Worm (Caenorhabditis elegans): ENCODE results near the gene pdhk-2.

DNA sequence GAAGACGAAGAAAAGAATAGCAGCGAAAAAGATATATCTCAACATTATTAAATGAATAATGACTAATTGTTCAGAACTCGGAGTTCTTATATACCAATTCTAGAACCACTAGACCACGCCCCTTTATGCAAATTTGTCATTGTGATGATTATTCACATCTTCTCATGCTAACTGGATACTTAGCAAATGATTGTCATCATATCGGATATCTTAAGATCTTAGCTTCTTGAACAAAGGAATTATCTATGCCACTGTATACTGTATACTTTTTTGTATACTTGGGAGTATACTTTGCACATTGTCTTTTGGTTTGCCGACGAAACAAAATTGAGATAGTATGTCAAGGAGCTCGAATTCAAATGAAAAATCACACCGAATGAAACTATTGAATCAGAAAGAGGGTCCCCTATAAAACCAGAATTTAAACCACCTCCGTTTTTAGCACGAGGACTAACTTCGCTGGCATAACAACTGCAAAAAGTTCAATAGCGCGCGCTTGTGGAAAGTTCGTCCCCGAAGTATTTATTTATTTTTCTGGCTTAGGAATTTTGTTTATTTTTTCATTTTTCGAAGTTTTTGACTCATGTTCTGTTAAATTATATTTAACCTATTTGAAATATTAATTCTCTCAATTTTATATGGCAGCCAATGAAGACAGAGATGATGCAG, 40.8 kb downstream of the pdhk-2 start, which contains the start of the genes sdz-1 and vps-33.1:
- TF ChIP-seq him-1 (tag; optimal IDR thresholded peaks at IDR 0.05), result no peak
- no peak for TF ChIP-seq W03F9.2 (tag; optimal IDR thresholded peaks at IDR 0.05)
